Worm (Caenorhabditis elegans) whole organism, L3 larva: Measurements from ENCODE around the gene Y59A8B.21.
"Not testable (repeated sequence)": the region's sequence is repeated elsewhere in the genome, so short reads cannot be mapped to it uniquely, and the experiment has no call there.

ENCODE experiments used
- ZK546.5 ChIP-seq: sonication (generic microtip); optimal IDR thresholded peaks from 2 replicates; lab custom pipeline; 2017; ENCODE audit warnings: missing biosample characterization, missing genetic modification characterization
- aly-2 ChIP-seq: fragments of 150-350 bp; optimal IDR thresholded peaks from 2 replicates; lab custom pipeline; 2014; ENCODE audit warnings: missing biosample characterization, missing genetic modification characterization
- ama-1 ChIP-seq: fragments of 150-350 bp; optimal IDR thresholded peaks from 2 replicates; lab custom pipeline; 2018
- ceh-16 ChIP-seq: sonication (generic microtip); optimal IDR thresholded peaks from 2 replicates; lab custom pipeline; 2017; ENCODE audit warnings: missing biosample characterization, missing genetic modification characterization
- ceh-28 ChIP-seq: fragments of 150-350 bp; optimal IDR thresholded peaks from 2 replicates; lab custom pipeline; 2014; ENCODE audit warnings: missing biosample characterization, missing genetic modification reagents, missing genetic modification characterization
- egl-27 ChIP-seq: sonication (generic microtip); optimal IDR thresholded peaks from 4 replicates; lab custom pipeline; 2017; ENCODE audit warnings: missing biosample characterization, missing genetic modification reagents, missing genetic modification characterization
- elt-1 ChIP-seq: fragments of 150-350 bp; optimal IDR thresholded peaks from 2 replicates; lab custom pipeline; 2014; ENCODE audit warnings: missing biosample characterization, missing genetic modification characterization
- elt-2 ChIP-seq: sonication (generic microtip); optimal IDR thresholded peaks from 2 replicates; lab custom pipeline; 2016; ENCODE audit warnings: missing genetic modification reagents, mild to moderate bottlenecking, missing genetic modification characterization, missing compliant biosample characterization
- elt-3 ChIP-seq, 3 experiments: fragments of 150-350 bp in 1 of 3; sonication (generic microtip) in 2 of 3; optimal IDR thresholded peaks; 2 replicates in 2 of 3; 4 replicates in 1 of 3; lab custom pipeline; 2014 to 2017; ENCODE audit warnings: missing biosample characterization in 3 of 3, missing genetic modification characterization in 3 of 3
- eor-1 ChIP-seq, 2 experiments: fragments of 150-350 bp; optimal IDR thresholded peaks; 2 replicates each; lab custom pipeline; 2014 to 2018; ENCODE audit warnings: missing biosample characterization in 2 of 2, missing genetic modification characterization in 2 of 2
- fkh-10 ChIP-seq: sonication (generic microtip); optimal IDR thresholded peaks from 2 replicates; lab custom pipeline; 2017; ENCODE audit warnings: missing biosample characterization, missing genetic modification reagents, missing genetic modification characterization
- fos-1 ChIP-seq: fragments of 150-350 bp; optimal IDR thresholded peaks from 2 replicates; lab custom pipeline; 2014; ENCODE audit warnings: missing biosample characterization, missing genetic modification characterization
- hmg-11 ChIP-seq: sonication (generic microtip); optimal IDR thresholded peaks from 2 replicates; lab custom pipeline; 2016; ENCODE audit warnings: missing genetic modification characterization, missing compliant biosample characterization
- jun-1 ChIP-seq: fragments of 150-350 bp; optimal IDR thresholded peaks from 2 replicates; lab custom pipeline; 2014; ENCODE audit warnings: missing biosample characterization, missing genetic modification reagents, missing genetic modification characterization
- lin-15B ChIP-seq: fragments of 150-350 bp; optimal IDR thresholded peaks from 2 replicates; lab custom pipeline; 2014; ENCODE audit warnings: missing biosample characterization, missing genetic modification characterization
- lin-39 ChIP-seq: fragments of 150-350 bp; optimal IDR thresholded peaks from 2 replicates; lab custom pipeline; 2018; ENCODE audit warnings: missing biosample characterization, missing genetic modification reagents, missing genetic modification characterization
- mml-1 ChIP-seq: fragments of 150-350 bp; sonication (generic microtip); optimal IDR thresholded peaks from 3 replicates; lab custom pipeline; 2014; ENCODE audit warnings: missing biosample characterization, missing genetic modification characterization
- nfya-1 ChIP-seq: sonication (generic microtip); optimal IDR thresholded peaks from 2 replicates; lab custom pipeline; 2017; ENCODE audit warnings: missing genetic modification characterization, mild to moderate bottlenecking, missing compliant biosample characterization, antibody characterized with exemption, moderate library complexity; ENCODE audit not compliant: insufficient read depth
- nhr-12 ChIP-seq: fragments of 150-350 bp; optimal IDR thresholded peaks from 2 replicates; lab custom pipeline; 2014; ENCODE audit warnings: missing biosample characterization, missing genetic modification characterization
- nhr-23 ChIP-seq: fragments of 150-350 bp; optimal IDR thresholded peaks from 2 replicates; lab custom pipeline; 2014; ENCODE audit warnings: missing biosample characterization, missing genetic modification reagents, missing genetic modification characterization
- nhr-237 ChIP-seq: fragments of 150-350 bp; optimal IDR thresholded peaks from 2 replicates; lab custom pipeline; 2014; ENCODE audit warnings: missing biosample characterization, missing genetic modification characterization
- nhr-25 ChIP-seq: sonication (generic microtip); optimal IDR thresholded peaks from 2 replicates; lab custom pipeline; 2017; ENCODE audit warnings: missing biosample characterization, missing genetic modification characterization
- nhr-28 ChIP-seq: fragments of 150-350 bp; optimal IDR thresholded peaks from 2 replicates; lab custom pipeline; 2014; ENCODE audit warnings: missing biosample characterization, missing genetic modification characterization
- nhr-67 ChIP-seq: fragments of 150-350 bp; optimal IDR thresholded peaks from 2 replicates; lab custom pipeline; 2014; ENCODE audit warnings: missing biosample characterization, missing genetic modification characterization
- pha-4 ChIP-seq: fragments of 150-350 bp; optimal IDR thresholded peaks from 2 replicates; lab custom pipeline; 2014; ENCODE audit warnings: missing biosample characterization, missing genetic modification reagents, missing genetic modification characterization
- pqm-1 ChIP-seq: fragments of 150-350 bp; optimal IDR thresholded peaks from 2 replicates; lab custom pipeline; 2017; ENCODE audit warnings: missing biosample characterization, missing genetic modification characterization, inconsistent platforms
- sea-2 ChIP-seq: fragments of 150-350 bp; sonication (generic microtip); optimal IDR thresholded peaks from 4 replicates; lab custom pipeline; 2014; ENCODE audit warnings: missing biosample characterization, missing genetic modification reagents, missing genetic modification characterization
- skn-1 ChIP-seq: fragments of 150-350 bp; optimal IDR thresholded peaks from 2 replicates; lab custom pipeline; 2014; ENCODE audit warnings: missing biosample characterization, missing genetic modification characterization
- snpc-4 ChIP-seq: fragments of 150-350 bp; optimal IDR thresholded peaks from 2 replicates; lab custom pipeline; 2014; ENCODE audit warnings: missing biosample characterization, missing genetic modification characterization
- unc-39 ChIP-seq: sonication (generic microtip); optimal IDR thresholded peaks from 4 replicates; lab custom pipeline; 2017; ENCODE audit warnings: missing biosample characterization, missing genetic modification characterization
- unc-62 ChIP-seq: fragments of 150-350 bp; sonication (generic microtip); optimal IDR thresholded peaks from 4 replicates; lab custom pipeline; 2014; ENCODE audit warnings: missing biosample characterization, missing genetic modification reagents, missing genetic modification characterization
- zag-1 ChIP-seq: fragments of 150-350 bp; optimal IDR thresholded peaks from 2 replicates; lab custom pipeline; 2014; ENCODE audit warnings: missing biosample characterization, missing genetic modification characterization
- ztf-4 ChIP-seq: fragments of 150-350 bp; optimal IDR thresholded peaks from 2 replicates; lab custom pipeline; 2014; ENCODE audit warnings: missing biosample characterization, missing genetic modification characterization

The Y59A8B.21 gene

DNA sequence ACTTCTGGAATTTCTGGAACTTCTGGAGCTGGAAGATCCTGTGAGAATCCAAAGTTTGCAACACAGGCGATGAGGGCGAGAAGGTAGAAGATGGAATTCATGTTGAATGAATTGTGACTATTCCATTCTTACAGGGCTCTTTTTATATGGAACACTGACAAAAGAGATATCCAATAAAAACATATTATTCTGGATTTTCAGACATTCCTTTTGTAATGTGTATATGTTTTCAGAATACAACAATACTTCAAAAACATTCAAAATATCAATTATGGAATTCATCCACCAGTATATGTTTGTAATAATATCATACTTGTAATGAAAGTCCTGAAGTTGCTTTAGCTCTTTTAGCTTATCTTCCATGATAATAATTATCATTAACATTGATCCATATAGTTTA, 24.7 kb downstream of the Y59A8B.21 start, which contains the start of gene Y59A8B.26:
Gene Y59A8B.26 (minus strand): TSS at position 101 of the 400 bp plus-strand sequence.
- not testable (repeated sequence) for TF ChIP-seq nhr-23 (tag; lab: Kevin White, UChicago); elt-3 (tag; optimal IDR thresholded peaks at IDR 0.05; lab: Kevin White, UChicago); fkh-10
- TF ChIP-seq, all 47 proteins: peak for 0; not testable (repeated sequence) for 47

DNA sequence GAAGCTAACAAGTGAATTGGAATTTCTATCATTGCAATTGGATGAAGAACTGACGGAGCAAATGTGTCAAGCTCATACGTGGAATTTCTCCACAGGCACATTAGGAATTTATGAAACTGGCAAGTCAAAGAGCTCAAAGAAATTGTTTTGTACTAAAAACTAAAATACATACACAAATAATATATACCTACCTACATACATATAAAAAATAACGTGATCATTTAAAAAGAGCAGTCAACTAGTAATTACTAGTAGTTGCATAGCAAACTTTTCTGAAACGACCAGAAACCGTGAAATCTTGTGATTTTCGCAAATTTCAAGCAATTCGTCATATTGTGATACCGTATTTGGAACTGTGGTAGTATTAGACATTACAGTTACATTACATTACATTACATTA, 28.1 kb downstream of the Y59A8B.21 start, which contains the start of gene srh-133:
Gene srh-133 (minus strand): TSS at position 101 of the 400 bp plus-strand sequence.
- no peak for TF ChIP-seq fos-1 (tag; lab: Kevin White, UChicago)
- TF ChIP-seq nhr-12: no peak
- TF ChIP-seq nhr-28 (tag; lab: Kevin White, UChicago): no peak
- TF ChIP-seq nhr-67 (tag; lab: Kevin White, UChicago): no peak
- no peak for TF ChIP-seq pha-4 (tag; lab: Kevin White, UChicago)
- TF ChIP-seq lin-39 (tag; lab: Kevin White, UChicago): no peak
- TF ChIP-seq, all 47 proteins: peak for 0

DNA sequence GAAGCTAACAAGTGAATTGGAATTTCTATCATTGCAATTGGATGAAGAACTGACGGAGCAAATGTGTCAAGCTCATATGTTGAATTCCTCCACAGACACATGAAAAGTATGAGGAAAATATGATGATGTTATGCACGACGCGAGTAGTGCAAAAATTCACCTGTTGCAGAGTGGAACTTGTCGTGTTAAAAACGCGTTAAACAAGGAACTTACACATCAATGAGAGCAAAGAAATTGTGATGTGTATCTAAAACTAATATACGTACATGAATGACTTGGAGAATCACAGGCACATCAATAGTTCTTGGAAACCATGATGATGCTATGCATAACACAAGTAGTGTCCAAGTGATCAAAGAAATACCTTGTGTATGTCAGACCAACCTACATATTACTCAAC, 31.2 kb downstream of the Y59A8B.21 start, which contains the start of gene srh-134:
Gene srh-134 (minus strand): TSS at position 101 of the 400 bp plus-strand sequence.
- TF ChIP-seq zag-1 (tag; lab: Kevin White, UChicago) (no peak), unc-62 (GFP tag; lab: Kevin White, UChicago) (no peak), ceh-28 (tag; lab: Kevin White, UChicago) (no peak), ZK546.5 (tag; lab: Kevin White, UChicago) (no peak), egl-27 (tag; lab: Kevin White, UChicago) (no peak)

- TF ChIP-seq ceh-16 (tag; lab: Kevin White, UChicago): no peak
- no peak for TF ChIP-seq ama-1 (lab: Kevin White, UChicago)
- no peak for TF ChIP-seq sea-2 (GFP tag; lab: Kevin White, UChicago)
- no peak for TF ChIP-seq unc-39
- TF ChIP-seq nhr-25 (tag; lab: Kevin White, UChicago): no peak
- no peak for TF ChIP-seq mml-1 (tag; lab: Kevin White, UChicago)
- TF ChIP-seq snpc-4 (tag; lab: Kevin White, UChicago): peak; percentile 36
- no peak for TF ChIP-seq aly-2 (tag; lab: Kevin White, UChicago)
- no peak for TF ChIP-seq jun-1 (tag; lab: Kevin White, UChicago)
- no peak for TF ChIP-seq ztf-4
- no peak for TF ChIP-seq nhr-67 (tag; lab: Kevin White, UChicago)
- no peak for TF ChIP-seq nfya-1 (tag; lab: Kevin White, UChicago)
- no peak for TF ChIP-seq fos-1 (tag; lab: Kevin White, UChicago)
- TF ChIP-seq lin-15B (tag; lab: Kevin White, UChicago): peak; percentile 40
- no peak for TF ChIP-seq nhr-28 (tag; lab: Kevin White, UChicago)
- TF ChIP-seq hmg-11 (tag; lab: Kevin White, UChicago): no peak
- TF ChIP-seq, all 47 proteins: peak for 2
These were observed 35.4 kb downstream of the Y59A8B.21 start for ce11 chrV:18021464-18021863.

DNA sequence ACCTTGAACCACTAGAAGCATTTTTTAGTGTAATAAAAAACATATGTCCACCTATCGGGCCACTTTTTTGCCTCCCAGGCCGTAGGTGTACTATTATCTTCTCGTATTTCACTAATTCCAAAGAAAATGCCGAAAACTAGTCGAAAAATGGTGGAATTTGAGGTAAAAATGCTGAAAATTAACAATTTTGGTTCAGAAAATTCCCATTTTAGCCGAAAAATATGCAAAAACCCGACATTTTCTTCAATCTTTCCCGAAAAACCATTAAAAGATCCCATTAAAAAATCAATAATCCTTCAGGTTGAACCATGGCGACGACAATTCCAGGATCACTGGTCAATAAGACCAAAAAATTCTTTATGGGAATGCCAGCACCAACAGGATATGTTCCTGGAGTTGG, 36.1 kb downstream of the Y59A8B.21 start, which contains the start of gene prp-6:
Gene prp-6 (plus strand): TSS at position 301 of the 400 bp plus-strand sequence.
- no peak for TF ChIP-seq unc-62 (GFP tag; lab: Kevin White, UChicago)
- no peak for TF ChIP-seq skn-1
- no peak for TF ChIP-seq jun-1 (tag; lab: Kevin White, UChicago)
- no peak for TF ChIP-seq pqm-1 (tag; lab: Kevin White, UChicago)
- TF ChIP-seq ceh-16 (tag; lab: Kevin White, UChicago): no peak
- TF ChIP-seq eor-1 (tag; optimal IDR thresholded peaks at IDR 0.05; lab: Kevin White, UChicago): no peak
- no peak for TF ChIP-seq nhr-237 (tag; lab: Kevin White, UChicago)
- TF ChIP-seq elt-1 (tag; lab: Kevin White, UChicago): no peak
- no peak for TF ChIP-seq sea-2 (GFP tag; lab: Kevin White, UChicago)
- TF ChIP-seq aly-2 (tag; lab: Kevin White, UChicago): no peak
- TF ChIP-seq nhr-67 (tag; lab: Kevin White, UChicago): no peak
- TF ChIP-seq elt-2 (tag; lab: Kevin White, UChicago): no peak
